Worm (Caenorhabditis elegans) whole organism, mixed stage, embryonic: ENCODE results near the gene C08E8.5.

ENCODE experiments used
- M03D4.4 ChIP-seq: sonication (generic microtip); optimal IDR thresholded peaks from 2 replicates; lab custom pipeline; 2017; ENCODE audit warnings: mild to moderate bottlenecking, missing genetic modification characterization, missing compliant biosample characterization
- blmp-1 ChIP-seq: fragments of 150-350 bp; optimal IDR thresholded peaks from 2 replicates; lab custom pipeline; 2014; ENCODE audit warnings: missing biosample characterization, missing genetic modification characterization
- ceh-39 ChIP-seq: fragments of 150-350 bp; optimal IDR thresholded peaks from 2 replicates; lab custom pipeline; 2014; ENCODE audit warnings: missing biosample characterization, missing genetic modification characterization
- ceh-43 ChIP-seq: fragments of 200-800 bp; sonication (Bioruptor generic); optimal IDR thresholded peaks from 2 replicates; lab custom pipeline; 2018; ENCODE audit warnings: mild to moderate bottlenecking, missing genetic modification characterization, moderate library complexity, missing compliant biosample characterization
- ceh-83 ChIP-seq: fragments of 200-800 bp; sonication (Bioruptor generic); optimal IDR thresholded peaks from 2 replicates; lab custom pipeline; 2018; ENCODE audit warnings: mild to moderate bottlenecking, missing genetic modification characterization, missing compliant biosample characterization
- ces-1 ChIP-seq: fragments of 150-350 bp; optimal IDR thresholded peaks from 2 replicates; lab custom pipeline; 2014; ENCODE audit warnings: missing biosample characterization, missing genetic modification reagents, missing genetic modification characterization
- drap-1 ChIP-seq: fragments of 200-800 bp; sonication (Bioruptor generic); optimal IDR thresholded peaks from 3 replicates; lab custom pipeline; 2018; ENCODE audit warnings: mild to moderate bottlenecking, missing genetic modification characterization, missing compliant biosample characterization
- elt-1 ChIP-seq: sonication (generic microtip); optimal IDR thresholded peaks from 2 replicates; lab custom pipeline; 2017; ENCODE audit warnings: missing genetic modification characterization, mild to moderate bottlenecking, missing compliant biosample characterization, antibody characterized with exemption, moderate library complexity, borderline replicate concordance; ENCODE audit not compliant: insufficient read depth
- elt-3 ChIP-seq: fragments of 150-350 bp; optimal IDR thresholded peaks from 2 replicates; lab custom pipeline; 2014; ENCODE audit warnings: missing biosample characterization, missing genetic modification characterization
- ham-2 ChIP-seq: fragments of 200-800 bp; sonication (Bioruptor generic); optimal IDR thresholded peaks from 2 replicates; lab custom pipeline; 2018; ENCODE audit warnings: mild to moderate bottlenecking, missing genetic modification characterization, missing compliant biosample characterization
- hlh-1 ChIP-seq: fragments of 150-350 bp; optimal IDR thresholded peaks from 2 replicates; lab custom pipeline; 2014; ENCODE audit warnings: missing biosample characterization, missing genetic modification reagents, missing genetic modification characterization
- lin-13 ChIP-seq: fragments of 150-350 bp; optimal IDR thresholded peaks from 2 replicates; lab custom pipeline; 2014; ENCODE audit warnings: missing biosample characterization, missing genetic modification characterization
- lin-32 ChIP-seq: fragments of 200-800 bp; sonication (Bioruptor generic); optimal IDR thresholded peaks from 2 replicates; lab custom pipeline; 2018; ENCODE audit warnings: mild to moderate bottlenecking, missing genetic modification characterization, missing compliant biosample characterization
- lsy-2 ChIP-seq: fragments of 150-350 bp; optimal IDR thresholded peaks from 2 replicates; lab custom pipeline; 2014; ENCODE audit warnings: missing biosample characterization, missing genetic modification characterization
- mab-5 ChIP-seq: fragments of 150-350 bp; optimal IDR thresholded peaks from 2 replicates; lab custom pipeline; 2014; ENCODE audit warnings: missing biosample characterization, missing genetic modification characterization
- mep-1 ChIP-seq: fragments of 150-350 bp; optimal IDR thresholded peaks from 2 replicates; lab custom pipeline; 2017; ENCODE audit warnings: missing biosample characterization, missing genetic modification reagents, missing genetic modification characterization, inconsistent platforms
- mls-2 ChIP-seq: sonication (generic microtip); optimal IDR thresholded peaks from 2 replicates; lab custom pipeline; 2016; ENCODE audit warnings: mild to moderate bottlenecking, missing genetic modification characterization, moderate library complexity, missing compliant biosample characterization
- nhr-12 ChIP-seq: fragments of 150-350 bp; optimal IDR thresholded peaks from 2 replicates; lab custom pipeline; 2014; ENCODE audit warnings: missing biosample characterization, missing genetic modification characterization
- nhr-2 ChIP-seq: fragments of 150-350 bp; optimal IDR thresholded peaks from 2 replicates; lab custom pipeline; 2014; ENCODE audit warnings: missing biosample characterization, missing genetic modification characterization
- nhr-237 ChIP-seq: fragments of 150-350 bp; optimal IDR thresholded peaks from 2 replicates; lab custom pipeline; 2014; ENCODE audit warnings: missing biosample characterization, missing genetic modification characterization
- nhr-76 ChIP-seq: sonication (generic microtip); optimal IDR thresholded peaks from 2 replicates; lab custom pipeline; 2017; ENCODE audit warnings: missing biosample characterization, missing genetic modification characterization
- pha-4 ChIP-seq: fragments of 150-350 bp; optimal IDR thresholded peaks from 2 replicates; lab custom pipeline; 2018; ENCODE audit warnings: missing biosample characterization, missing genetic modification reagents, missing genetic modification characterization
- sem-2 ChIP-seq: fragments of 200-800 bp; sonication (Bioruptor generic); optimal IDR thresholded peaks from 2 replicates; lab custom pipeline; 2018; ENCODE audit warnings: mild to moderate bottlenecking, missing genetic modification characterization, missing compliant biosample characterization
- snpc-4 ChIP-seq: fragments of 150-350 bp; optimal IDR thresholded peaks from 2 replicates; lab custom pipeline; 2014; ENCODE audit warnings: missing biosample characterization, missing genetic modification characterization
- sptf-1 ChIP-seq: sonication (generic microtip); optimal IDR thresholded peaks from 2 replicates; lab custom pipeline; 2017; ENCODE audit warnings: mild to moderate bottlenecking, missing genetic modification characterization, moderate library complexity, missing compliant biosample characterization
- tbx-8 ChIP-seq: fragments of 200-800 bp; sonication (Bioruptor generic); optimal IDR thresholded peaks from 2 replicates; lab custom pipeline; 2018; ENCODE audit warnings: mild to moderate bottlenecking, missing genetic modification characterization, moderate library complexity, missing compliant biosample characterization
- unc-120 ChIP-seq: sonication (generic microtip); optimal IDR thresholded peaks from 2 replicates; lab custom pipeline; 2017; ENCODE audit warnings: missing genetic modification characterization, missing compliant biosample characterization; ENCODE audit not compliant: poor library complexity, severe bottlenecking
- unc-39 ChIP-seq: fragments of 150-350 bp; optimal IDR thresholded peaks from 2 replicates; lab custom pipeline; 2014; ENCODE audit warnings: missing biosample characterization, missing genetic modification characterization
- unc-62 ChIP-seq: fragments of 150-350 bp; optimal IDR thresholded peaks from 2 replicates; lab custom pipeline; 2014; ENCODE audit warnings: missing biosample characterization, missing genetic modification reagents, missing genetic modification characterization
- zip-8 ChIP-seq: fragments of 150-350 bp; optimal IDR thresholded peaks from 2 replicates; lab custom pipeline; 2014; ENCODE audit warnings: missing biosample characterization, missing genetic modification characterization
- ztf-11 ChIP-seq: fragments of 150-350 bp; optimal IDR thresholded peaks from 2 replicates; lab custom pipeline; 2014; ENCODE audit warnings: missing biosample characterization, missing genetic modification characterization

C08E8.5 gene

ce11 chrV:18371579-18371978 is 11.8 kb upstream of the C08E8.5 start, which contains the start of gene C08E8.4:
TSS of gene C08E8.4 (plus strand) at chrV:18371846.
- TF ChIP-seq elt-3 (tag; lab: Kevin White, UChicago) (peak; percentile 16), sem-2 (GFP tag; lab: Kevin White, UChicago) (no peak)

ce11 chrV:18371028-18371427 is 11.2 kb upstream of the C08E8.5 start:
- TF ChIP-seq elt-1 (tag; lab: Kevin White, UChicago) (no peak), lsy-2 (tag; lab: Kevin White, UChicago) (no peak), drap-1 (GFP tag; lab: Kevin White, UChicago) (no peak), ztf-11 (tag; lab: Kevin White, UChicago) (no peak), nhr-76 (tag; lab: Kevin White, UChicago) (no peak), M03D4.4 (tag; lab: Kevin White, UChicago) (no peak), hlh-1 (no peak), blmp-1 (tag; lab: Kevin White, UChicago) (no peak), ceh-39 (tag; lab: Kevin White, UChicago) (no peak), ces-1 (GFP tag; lab: Kevin White, UChicago) (no peak)

ce11 chrV:18368322-18368721 is 8.5 kb upstream of the C08E8.5 start, which contains the start of gene C08E8.6:
TSS of gene C08E8.6 (minus strand) at chrV:18368422.
- no peak for TF ChIP-seq drap-1 (GFP tag; lab: Kevin White, UChicago)
- TF ChIP-seq snpc-4, result no peak
- TF ChIP-seq elt-1 (tag; lab: Kevin White, UChicago), result no peak
- no peak for TF ChIP-seq tbx-8 (GFP tag; lab: Kevin White, UChicago)
- no peak for TF ChIP-seq pha-4 (tag; lab: Kevin White, UChicago)
- no peak for TF ChIP-seq ceh-43
- no peak for TF ChIP-seq lin-32 (GFP tag; lab: Kevin White, UChicago)
- TF ChIP-seq ham-2, result no peak
- no peak for TF ChIP-seq unc-39 (tag; lab: Kevin White, UChicago)
- no peak for TF ChIP-seq ztf-11 (tag; lab: Kevin White, UChicago)
- no peak for TF ChIP-seq ceh-39 (tag; lab: Kevin White, UChicago)
- no peak for TF ChIP-seq unc-120 (tag; lab: Kevin White, UChicago)
- TF ChIP-seq mls-2 (tag; lab: Kevin White, UChicago), result no peak
- no peak for TF ChIP-seq M03D4.4 (tag; lab: Kevin White, UChicago)
- TF ChIP-seq mep-1 (tag; lab: Kevin White, UChicago), result no peak
- TF ChIP-seq nhr-12 (tag; lab: Kevin White, UChicago), result no peak

DNA sequence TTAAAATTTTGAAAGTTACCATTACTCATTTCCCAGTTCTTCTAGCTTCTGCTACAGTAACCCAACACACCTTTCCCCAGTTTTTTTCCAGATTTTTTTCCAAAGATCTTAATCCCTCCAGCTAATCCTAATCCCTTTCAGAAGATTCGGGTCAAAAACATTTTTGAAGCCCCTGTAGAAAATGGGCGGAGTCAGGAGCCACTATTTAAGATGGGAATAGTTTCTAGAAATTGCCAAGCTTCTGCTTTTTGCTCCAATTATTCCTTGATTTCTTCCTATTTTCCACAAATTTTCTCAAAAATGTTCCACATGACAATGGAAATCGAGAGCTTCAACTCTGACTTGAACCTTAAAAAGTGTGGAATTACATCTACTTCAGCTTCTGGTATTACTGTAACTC is 4.8 kb upstream of the C08E8.5 start, which contains the start of gene C08E8.9:
Gene C08E8.9, plus strand, starts transcription at position 301 of the 400 bp plus-strand sequence.
- no peak for TF ChIP-seq nhr-237
- no peak for TF ChIP-seq ces-1 (GFP tag; lab: Kevin White, UChicago)
- no peak for TF ChIP-seq unc-120 (tag; lab: Kevin White, UChicago)
- TF ChIP-seq mls-2 (tag; lab: Kevin White, UChicago), result no peak
- no peak for TF ChIP-seq lin-13 (tag; lab: Kevin White, UChicago)
- TF ChIP-seq elt-1 (tag; lab: Kevin White, UChicago), result no peak
- TF ChIP-seq M03D4.4 (tag; lab: Kevin White, UChicago), result no peak
- TF ChIP-seq nhr-12 (tag; lab: Kevin White, UChicago), result no peak
- no peak for TF ChIP-seq hlh-1
- no peak for TF ChIP-seq unc-62
- no peak for TF ChIP-seq drap-1 (GFP tag; lab: Kevin White, UChicago)
- no peak for TF ChIP-seq ceh-43
- TF ChIP-seq ham-2, result no peak

DNA sequence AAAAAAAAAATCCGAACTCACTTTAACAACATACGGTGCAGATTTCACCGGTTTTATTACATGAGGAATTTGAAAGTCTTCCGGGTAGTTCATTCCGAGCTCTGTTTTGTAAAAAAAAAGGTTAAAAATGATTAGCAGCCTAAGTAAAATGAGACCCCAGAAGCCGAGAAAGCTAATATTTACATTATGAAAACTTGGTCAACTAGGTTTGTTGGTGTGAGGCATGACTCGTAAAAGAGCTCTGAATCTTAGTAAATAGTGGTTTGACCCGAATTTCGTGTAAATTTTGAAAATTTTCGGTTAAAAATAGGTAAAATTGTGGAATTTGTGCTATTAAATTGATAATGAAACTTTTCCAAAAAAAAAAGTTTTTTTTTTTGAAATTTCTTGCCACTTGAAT is 2.6 kb upstream of the C08E8.5 start, which contains the start of gene C08E8.1:
Gene C08E8.1, minus strand, starts transcription at position 101 of the 400 bp plus-strand sequence.
- TF ChIP-seq elt-3 (tag; lab: Kevin White, UChicago) (no peak), sptf-1 (tag; lab: Kevin White, UChicago) (no peak), zip-8 (tag; lab: Kevin White, UChicago) (no peak), lin-13 (tag; lab: Kevin White, UChicago) (no peak), pha-4 (tag; lab: Kevin White, UChicago) (no peak), ztf-11 (tag; lab: Kevin White, UChicago) (no peak), M03D4.4 (tag; lab: Kevin White, UChicago) (no peak), drap-1 (GFP tag; lab: Kevin White, UChicago) (no peak), nhr-2 (tag; lab: Kevin White, UChicago) (no peak), mls-2 (tag; lab: Kevin White, UChicago) (no peak), mab-5 (tag; lab: Kevin White, UChicago) (no peak), hlh-1 (no peak), ceh-83 (GFP tag; lab: Kevin White, UChicago) (no peak), mep-1 (tag; lab: Kevin White, UChicago) (no peak), unc-39 (tag; lab: Kevin White, UChicago) (no peak), sem-2 (GFP tag; lab: Kevin White, UChicago) (no peak), tbx-8 (GFP tag; lab: Kevin White, UChicago) (no peak), elt-1 (tag; lab: Kevin White, UChicago) (no peak)
